Worm (Caenorhabditis elegans) whole organism, midembryonic: ENCODE measurements around the gene dpf-7.

Source experiments
- T22C8.4 ChIP-seq: fragments of 200-800 bp; sonication (Bioruptor generic); IDR thresholded peaks from 2 replicates; pipeline ENCODE4 v1.3.6; 2022; ENCODE audit warnings: missing genetic modification characterization, missing compliant biosample characterization
- cog-1 ChIP-seq: sonication (generic microtip); optimal IDR thresholded peaks from 2 replicates; lab custom pipeline; 2016; ENCODE audit warnings: missing genetic modification characterization, missing compliant biosample characterization
- flt-1 ChIP-seq: fragments of 200-800 bp; sonication (Bioruptor generic); IDR thresholded peaks from 2 replicates; pipeline ENCODE4 v1.3.6; 2022; ENCODE audit warnings: missing genetic modification characterization, missing compliant biosample characterization
- klf-2 ChIP-seq: fragments of 200-800 bp; sonication (Bioruptor generic); conservative IDR thresholded peaks from 2 replicates; pipeline ENCODE4 v1.3.6; 2022; ENCODE audit warnings: missing genetic modification reagents, missing genetic modification characterization, missing compliant biosample characterization
- med-1 ChIP-seq: sonication (generic microtip); optimal IDR thresholded peaks from 2 replicates; lab custom pipeline; 2017; ENCODE audit warnings: missing genetic modification characterization, mild to moderate bottlenecking, missing compliant biosample characterization, antibody characterized with exemption, missing genetic modification reagents; ENCODE audit not compliant: insufficient read depth
- ref-1 ChIP-seq: fragments of 200-800 bp; sonication (Bioruptor generic); conservative IDR thresholded peaks from 2 replicates; pipeline ENCODE4 v1.3.6; 2022; ENCODE audit warnings: missing genetic modification reagents, missing genetic modification characterization, missing compliant biosample characterization
- tab-1 ChIP-seq: fragments of 200-800 bp; sonication (Bioruptor generic); IDR thresholded peaks from 2 replicates; pipeline ENCODE4 v1.3.6; 2022; ENCODE audit warnings: missing genetic modification characterization, missing compliant biosample characterization
- ztf-23 ChIP-seq: fragments of 200-800 bp; sonication (Bioruptor generic); IDR thresholded peaks from 2 replicates; pipeline ENCODE4 v1.3.6; 2022; ENCODE audit warnings: missing genetic modification reagents, missing genetic modification characterization, missing compliant biosample characterization
- ztf-29 ChIP-seq: fragments of 200-800 bp; sonication (Bioruptor generic); IDR thresholded peaks from 2 replicates; pipeline ENCODE4 v1.3.6; 2022; ENCODE audit warnings: missing genetic modification reagents, missing genetic modification characterization, missing compliant biosample characterization

ce11 chrIV:4846793-4847192, 44.4 kb upstream of the dpf-7 start, which contains the start of gene tat-2:
- TF ChIP-seq flt-1 (GFP tag; lab: Robert Waterston, UW) (no peak), ztf-29 (no peak), klf-2 (no peak), ref-1 (GFP tag; lab: Robert Waterston, UW) (no peak), ztf-23 (GFP tag; lab: Robert Waterston, UW) (no peak), T22C8.4 (no peak), tab-1 (GFP tag; lab: Robert Waterston, UW) (no peak), med-1 (GFP tag; lab: Kevin White, UChicago) (no peak), cog-1 (tag; lab: Kevin White, UChicago) (no peak)
